Worm (Caenorhabditis elegans): ENCODE measurements around the gene wrb-1.
A peak's percentile ranks its signal among the peaks of the same experiment; 100 is the strongest.

DNA sequence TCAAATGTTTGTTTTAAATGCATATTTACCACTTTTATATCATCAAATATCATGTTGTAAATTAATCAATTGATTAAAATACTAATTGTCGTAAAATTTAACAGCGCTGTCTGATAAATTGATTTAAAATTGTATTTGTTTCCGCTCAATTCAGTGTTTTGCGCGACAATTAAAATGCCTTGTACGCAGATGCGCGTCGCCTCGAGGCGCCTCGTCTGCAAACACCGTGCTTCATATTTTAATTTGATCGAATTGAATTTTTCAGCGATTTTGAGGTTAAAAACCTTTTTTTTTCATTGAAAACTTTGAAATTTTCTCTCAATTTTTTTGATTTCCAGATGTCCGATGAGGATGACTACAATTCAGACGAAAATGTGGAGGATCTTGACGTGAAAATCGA is 11.1 kb downstream of the wrb-1 start, which contains the start of gene Y50D4A.5:
- no peak for TF ChIP-seq elt-3 (tag; optimal IDR thresholded peaks at IDR 0.05)
- TF ChIP-seq mdl-1 (tag; optimal IDR thresholded peaks at IDR 0.05) = no peak
- no peak for TF ChIP-seq hlh-4 (tag; optimal IDR thresholded peaks at IDR 0.05)
- TF ChIP-seq aly-2 (tag; optimal IDR thresholded peaks at IDR 0.05) = no peak
- no peak for TF ChIP-seq unc-62 (GFP tag; optimal IDR thresholded peaks at IDR 0.05)
- no peak for TF ChIP-seq ceh-63 (GFP tag; optimal IDR thresholded peaks at IDR 0.05)
- peak; percentile 46 to 75 (median 65) for TF ChIP-seq dpl-1 (GFP tag; optimal IDR thresholded peaks at IDR 0.05)
